Worm (Caenorhabditis elegans): ENCODE data around the gene trk-1.

DNA sequence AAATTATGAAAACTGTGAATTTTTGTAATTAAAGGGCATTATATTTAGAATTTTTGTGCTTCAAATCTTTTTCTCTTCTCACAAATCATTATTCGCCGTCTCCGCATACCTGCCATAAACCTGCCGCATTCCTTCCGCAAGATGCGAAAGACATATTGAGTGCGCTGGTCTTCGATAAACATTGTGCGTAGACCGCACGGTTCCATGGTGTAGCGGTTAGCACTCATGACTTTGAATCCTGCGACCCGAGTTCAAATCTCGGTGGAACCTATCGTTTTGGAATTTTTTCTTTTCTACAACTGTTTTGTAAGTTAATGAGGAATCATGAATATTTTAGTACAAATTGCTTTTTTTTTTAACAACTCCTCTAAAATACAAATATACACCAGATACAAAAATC lies 25.3 kb downstream of the trk-1 start:
- TF ChIP-seq aly-2 (tag; optimal IDR thresholded peaks at IDR 0.05) (no peak), efl-1 (optimal IDR thresholded peaks at IDR 0.05) (no peak), efl-1 (GFP tag; optimal IDR thresholded peaks at IDR 0.05 in 1 of 2) (no peak), nhr-11 (tag; optimal IDR thresholded peaks at IDR 0.05) (no peak), snpc-4 (tag; optimal IDR thresholded peaks at IDR 0.05) (no peak), hlh-4 (tag; optimal IDR thresholded peaks at IDR 0.05) (no peak), lin-39 (tag; optimal IDR thresholded peaks at IDR 0.05) (no peak), ztf-11 (tag; optimal IDR thresholded peaks at IDR 0.05) (no peak), mab-9 (GFP tag; IDR thresholded peaks at IDR 0.05) (no peak), nhr-76 (tag; optimal IDR thresholded peaks at IDR 0.05) (no peak), elt-2 (tag; optimal IDR thresholded peaks at IDR 0.05) (no peak), fkh-4 (tag; optimal IDR thresholded peaks at IDR 0.05; ENCODE audit: borderline replicate concordance) (no peak), unc-62 (GFP tag; optimal IDR thresholded peaks at IDR 0.05) (no peak)

Data from whole organism, L1 larva.